Fruit fly (Drosophila melanogaster): ENCODE data around the gene CG6051.

- no peak for TF ChIP-seq Sp1 (GFP tag; optimal IDR thresholded peaks at IDR 0.05)
- no peak for TF ChIP-seq Myc (optimal IDR thresholded peaks at IDR 0.05)
- no peak for TF ChIP-seq Abd-B (GFP tag; optimal IDR thresholded peaks at IDR 0.05)
- TF ChIP-seq h (GFP tag; optimal IDR thresholded peaks at IDR 0.05): no peak
- no peak for TF ChIP-seq Dif (GFP tag; optimal IDR thresholded peaks at IDR 0.05; ENCODE audit: partially characterized antibody)
- TF ChIP-seq dsf (GFP tag; optimal IDR thresholded peaks at IDR 0.05; ENCODE audit: borderline replicate concordance): no peak
Measured at dm6 chr3R:27100930-27101329, 49.9 kb downstream of the CG6051 start, which contains the start of gene Jhbp11.

All from whole organism, wandering third instar larva.